Worm (Caenorhabditis elegans): ENCODE results near the gene K12H6.4.

Gene K12H6.4

ce11 chrII:2785787-2786186, 38.3 kb downstream of the K12H6.4 start:
- TF ChIP-seq egl-5 (tag; optimal IDR thresholded peaks at IDR 0.05) (no peak), fkh-2 (tag; optimal IDR thresholded peaks at IDR 0.05) (no peak), nhr-12 (tag; optimal IDR thresholded peaks at IDR 0.05) (no peak), nhr-23 (tag; optimal IDR thresholded peaks at IDR 0.05) (no peak), hmg-11 (tag; optimal IDR thresholded peaks at IDR 0.05) (no peak), elt-1 (tag; optimal IDR thresholded peaks at IDR 0.05) (no peak), unc-39 (tag; optimal IDR thresholded peaks at IDR 0.05) (no peak), jun-1 (tag; optimal IDR thresholded peaks at IDR 0.05) (no peak), zag-1 (tag; optimal IDR thresholded peaks at IDR 0.05) (no peak), ceh-28 (tag; optimal IDR thresholded peaks at IDR 0.05) (no peak), pqm-1 (tag; optimal IDR thresholded peaks at IDR 0.05) (no peak), ceh-16 (tag; optimal IDR thresholded peaks at IDR 0.05) (no peak), lin-15B (tag; optimal IDR thresholded peaks at IDR 0.05) (no peak), eor-1 (tag; optimal IDR thresholded peaks at IDR 0.05) (no peak), snpc-4 (tag; optimal IDR thresholded peaks at IDR 0.05) (no peak), nhr-28 (tag; optimal IDR thresholded peaks at IDR 0.05) (no peak), sea-2 (GFP tag; optimal IDR thresholded peaks at IDR 0.05) (no peak)

DNA sequence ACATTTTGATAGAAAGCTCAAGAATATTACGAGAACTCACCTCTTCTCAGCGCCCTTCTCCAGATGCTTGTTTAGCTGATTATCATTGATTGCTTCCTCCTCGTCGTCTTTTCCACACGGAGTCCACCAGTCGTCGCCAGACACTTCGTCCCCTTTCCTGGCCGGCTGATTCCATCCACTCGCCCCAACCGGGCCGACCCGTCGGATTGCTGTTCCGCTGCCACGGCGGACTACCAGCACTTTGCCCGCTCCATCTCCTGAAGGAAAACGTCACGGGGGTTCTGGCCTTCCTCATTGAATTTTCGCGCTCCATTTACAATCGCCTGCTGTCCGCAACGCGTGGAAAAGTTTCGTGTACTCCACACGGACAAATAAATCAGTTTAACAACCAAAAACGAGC, 40.7 kb downstream of the K12H6.4 start:
- TF ChIP-seq lin-39 (tag; optimal IDR thresholded peaks at IDR 0.05) (no peak), nhr-28 (tag; optimal IDR thresholded peaks at IDR 0.05) (no peak), elt-2 (tag; optimal IDR thresholded peaks at IDR 0.05) (no peak)

- no peak for TF ChIP-seq nhr-11 (tag; optimal IDR thresholded peaks at IDR 0.05)
- TF ChIP-seq lin-39 (tag; optimal IDR thresholded peaks at IDR 0.05) = no peak
- no peak for TF ChIP-seq tbx-2 (tag; optimal IDR thresholded peaks at IDR 0.05)
- no peak for TF ChIP-seq nhr-43 (tag; optimal IDR thresholded peaks at IDR 0.05; ENCODE audit: poor library complexity, severe bottlenecking)
- no peak for TF ChIP-seq nhr-67 (tag; optimal IDR thresholded peaks at IDR 0.05)
Observed at ce11 chrII:2781355-2781754, 42.7 kb downstream of the K12H6.4 start, which contains the start of gene F08D12.2. Gene F08D12.2 (plus strand): TSS chrII:2781655.

- TF ChIP-seq nhr-25 (tag; optimal IDR thresholded peaks at IDR 0.05) = no peak
- TF ChIP-seq ZK546.5 (tag; optimal IDR thresholded peaks at IDR 0.05) = no peak
- no peak for TF ChIP-seq ztf-4 (tag; optimal IDR thresholded peaks at IDR 0.05)
- no peak for TF ChIP-seq fkh-2 (tag; optimal IDR thresholded peaks at IDR 0.05)
- TF ChIP-seq mml-1 (tag; optimal IDR thresholded peaks at IDR 0.05) = no peak
- TF ChIP-seq unc-39 (tag; optimal IDR thresholded peaks at IDR 0.05) = no peak
- TF ChIP-seq pqm-1 (tag; optimal IDR thresholded peaks at IDR 0.05) = no peak
- TF ChIP-seq ceh-16 (tag; optimal IDR thresholded peaks at IDR 0.05) = no peak
- no peak for TF ChIP-seq jun-1 (tag; optimal IDR thresholded peaks at IDR 0.05)
- TF ChIP-seq ceh-28 (tag; optimal IDR thresholded peaks at IDR 0.05) = no peak
- no peak for TF ChIP-seq R02D3.7 (tag; optimal IDR thresholded peaks at IDR 0.05)
Observed at ce11 chrII:2780804-2781203, 43.3 kb downstream of the K12H6.4 start.

ce11 chrII:2779253-2779652, 44.8 kb downstream of the K12H6.4 start, which contains the start of gene F08D12.3:
Gene F08D12.3 (plus strand): TSS chrII:2779553.
- TF ChIP-seq ceh-28 (tag; optimal IDR thresholded peaks at IDR 0.05) (no peak), nhr-11 (tag; optimal IDR thresholded peaks at IDR 0.05) (no peak), ztf-11 (tag; optimal IDR thresholded peaks at IDR 0.05) (no peak), mml-1 (tag; optimal IDR thresholded peaks at IDR 0.05) (no peak), jun-1 (tag; optimal IDR thresholded peaks at IDR 0.05) (no peak), egl-5 (tag; optimal IDR thresholded peaks at IDR 0.05) (no peak), ceh-9 (tag; optimal IDR thresholded peaks at IDR 0.05) (no peak), ceh-16 (tag; optimal IDR thresholded peaks at IDR 0.05) (no peak), zag-1 (tag; optimal IDR thresholded peaks at IDR 0.05) (no peak), lin-15B (tag; optimal IDR thresholded peaks at IDR 0.05) (no peak)

DNA sequence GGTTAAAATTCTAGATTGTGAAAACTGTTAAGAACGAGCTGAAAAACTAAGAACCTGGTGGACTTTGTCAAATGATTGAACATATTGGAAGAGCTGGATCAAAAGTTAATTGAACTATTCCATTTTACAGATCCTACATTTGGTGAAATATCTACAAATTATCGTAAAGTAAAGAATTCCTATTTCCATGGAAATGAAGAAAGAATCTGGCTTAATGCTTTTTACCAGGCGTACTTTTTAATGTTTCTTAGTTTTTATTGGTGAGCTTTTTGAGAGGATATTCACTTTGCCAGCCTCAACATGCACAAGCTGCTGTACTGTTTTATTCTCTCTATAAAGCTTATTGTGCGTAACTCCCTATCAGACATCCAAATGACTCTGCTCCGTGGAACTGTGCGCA, 46.2 kb downstream of the K12H6.4 start, which contains the start of gene F08D12.4:
TSS of gene F08D12.4 (plus strand) at position 301 of the 400 bp plus-strand sequence.
- TF ChIP-seq nhr-237 (tag; optimal IDR thresholded peaks at IDR 0.05) (no peak), unc-62 (GFP tag; optimal IDR thresholded peaks at IDR 0.05) (no peak), daf-12 (tag; optimal IDR thresholded peaks at IDR 0.05) (no peak), fkh-10 (GFP tag; optimal IDR thresholded peaks at IDR 0.05) (no peak), elt-2 (tag; optimal IDR thresholded peaks at IDR 0.05) (no peak)

All from whole organism, L3 larva.